Worm (Caenorhabditis elegans) whole organism, midembryonic: ENCODE data around the gene B0416.4.

Experiments used
- T22C8.4 ChIP-seq: fragments of 200-800 bp; sonication (Bioruptor generic); IDR thresholded peaks from 2 replicates; pipeline ENCODE4 v1.3.6; 2022; ENCODE audit warnings: missing genetic modification characterization, missing compliant biosample characterization
- cog-1 ChIP-seq: sonication (generic microtip); optimal IDR thresholded peaks from 2 replicates; lab custom pipeline; 2016; ENCODE audit warnings: missing genetic modification characterization, missing compliant biosample characterization
- flt-1 ChIP-seq: fragments of 200-800 bp; sonication (Bioruptor generic); IDR thresholded peaks from 2 replicates; pipeline ENCODE4 v1.3.6; 2022; ENCODE audit warnings: missing genetic modification characterization, missing compliant biosample characterization
- klf-2 ChIP-seq: fragments of 200-800 bp; sonication (Bioruptor generic); conservative IDR thresholded peaks from 2 replicates; pipeline ENCODE4 v1.3.6; 2022; ENCODE audit warnings: missing genetic modification reagents, missing genetic modification characterization, missing compliant biosample characterization
- med-1 ChIP-seq: sonication (generic microtip); optimal IDR thresholded peaks from 2 replicates; lab custom pipeline; 2017; ENCODE audit warnings: missing genetic modification characterization, mild to moderate bottlenecking, missing compliant biosample characterization, antibody characterized with exemption, missing genetic modification reagents; ENCODE audit not compliant: insufficient read depth
- ref-1 ChIP-seq: fragments of 200-800 bp; sonication (Bioruptor generic); conservative IDR thresholded peaks from 2 replicates; pipeline ENCODE4 v1.3.6; 2022; ENCODE audit warnings: missing genetic modification reagents, missing genetic modification characterization, missing compliant biosample characterization
- tab-1 ChIP-seq: fragments of 200-800 bp; sonication (Bioruptor generic); IDR thresholded peaks from 2 replicates; pipeline ENCODE4 v1.3.6; 2022; ENCODE audit warnings: missing genetic modification characterization, missing compliant biosample characterization
- ztf-23 ChIP-seq: fragments of 200-800 bp; sonication (Bioruptor generic); IDR thresholded peaks from 2 replicates; pipeline ENCODE4 v1.3.6; 2022; ENCODE audit warnings: missing genetic modification reagents, missing genetic modification characterization, missing compliant biosample characterization
- ztf-29 ChIP-seq: fragments of 200-800 bp; sonication (Bioruptor generic); IDR thresholded peaks from 2 replicates; pipeline ENCODE4 v1.3.6; 2022; ENCODE audit warnings: missing genetic modification reagents, missing genetic modification characterization, missing compliant biosample characterization

Gene B0416.4

ce11 chrX:9243257-9243656 is 35.5 kb upstream of the B0416.4 start, which contains the start of gene gpa-12:
TSS of gene gpa-12 (plus strand) at chrX:9243557.
- no peak for TF ChIP-seq ztf-23
- TF ChIP-seq flt-1: no peak
- no peak for TF ChIP-seq klf-2 (GFP tag; lab: Robert Waterston, UW)
- no peak for TF ChIP-seq T22C8.4 (GFP tag; lab: Robert Waterston, UW)
- no peak for TF ChIP-seq med-1 (GFP tag; lab: Kevin White, UChicago)
- TF ChIP-seq cog-1 (tag; lab: Kevin White, UChicago): no peak
- TF ChIP-seq tab-1 (GFP tag; lab: Robert Waterston, UW): no peak
- TF ChIP-seq ztf-29 (GFP tag; lab: Robert Waterston, UW): no peak
- no peak for TF ChIP-seq ref-1 (GFP tag; lab: Robert Waterston, UW)

DNA sequence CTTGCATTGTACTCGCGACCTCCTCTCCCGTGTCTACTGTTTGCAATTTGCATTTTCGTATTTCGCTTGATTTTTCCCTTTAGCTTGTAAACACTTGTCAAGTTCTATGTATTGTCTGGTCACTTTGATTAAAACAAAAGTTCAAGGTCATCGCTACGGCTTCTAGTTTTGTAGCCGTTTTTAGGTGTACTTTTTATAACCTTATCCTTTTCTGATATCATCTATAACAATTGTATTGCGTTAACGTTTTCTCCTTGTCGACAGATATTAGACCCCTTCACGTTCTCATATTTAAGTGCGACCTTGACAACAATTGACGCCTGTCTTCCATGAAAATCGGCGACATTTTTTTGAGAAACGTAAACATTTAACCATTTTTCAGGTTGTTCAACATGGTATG is 32.1 kb upstream of the B0416.4 start:
- TF ChIP-seq flt-1 (no peak), ref-1 (GFP tag; lab: Robert Waterston, UW) (no peak), ztf-29 (GFP tag; lab: Robert Waterston, UW) (no peak), T22C8.4 (GFP tag; lab: Robert Waterston, UW) (no peak), ztf-23 (no peak), klf-2 (GFP tag; lab: Robert Waterston, UW) (no peak), med-1 (GFP tag; lab: Kevin White, UChicago) (no peak), cog-1 (tag; lab: Kevin White, UChicago) (no peak), tab-1 (GFP tag; lab: Robert Waterston, UW) (no peak)

- TF ChIP-seq ztf-23 (no peak), ref-1 (GFP tag; lab: Robert Waterston, UW) (no peak)
Measured at ce11 chrX:9248083-9248805, 30.5 kb upstream of the B0416.4 start.

DNA sequence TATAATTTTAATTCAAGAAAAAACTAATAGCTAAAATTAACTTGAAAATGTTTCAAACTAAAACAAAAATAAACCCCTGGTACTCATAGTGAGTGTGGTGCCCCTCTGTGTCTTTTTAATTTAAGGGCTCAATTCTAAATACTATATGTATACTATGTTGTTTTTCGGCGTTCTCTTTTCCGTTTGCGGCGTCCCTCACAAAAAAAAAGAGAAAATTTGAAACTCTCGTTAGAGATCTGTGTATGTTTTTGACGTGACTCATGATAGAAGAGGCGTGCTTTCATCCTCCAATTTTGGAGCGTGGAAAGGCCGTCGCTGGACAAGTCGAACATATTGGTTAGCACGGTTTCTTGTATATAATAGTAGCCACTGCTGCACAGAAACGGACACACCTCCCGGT is 27.3 kb upstream of the B0416.4 start, which contains the start of gene pes-8:
pes-8 (plus strand) TSS at position 301 of the 400 bp plus-strand sequence.
- TF ChIP-seq med-1 (GFP tag; lab: Kevin White, UChicago) (no peak), cog-1 (tag; lab: Kevin White, UChicago) (no peak), flt-1 (no peak), T22C8.4 (GFP tag; lab: Robert Waterston, UW) (no peak), klf-2 (GFP tag; lab: Robert Waterston, UW) (no peak), tab-1 (GFP tag; lab: Robert Waterston, UW) (no peak), ref-1 (GFP tag; lab: Robert Waterston, UW) (no peak), ztf-29 (GFP tag; lab: Robert Waterston, UW) (no peak), ztf-23 (no peak)

- no peak for TF ChIP-seq ref-1 (GFP tag; lab: Robert Waterston, UW)
- no peak for TF ChIP-seq cog-1 (tag; lab: Kevin White, UChicago)
- no peak for TF ChIP-seq flt-1
- no peak for TF ChIP-seq klf-2 (GFP tag; lab: Robert Waterston, UW)
- no peak for TF ChIP-seq ztf-29 (GFP tag; lab: Robert Waterston, UW)
- no peak for TF ChIP-seq T22C8.4 (GFP tag; lab: Robert Waterston, UW)
- no peak for TF ChIP-seq med-1 (GFP tag; lab: Kevin White, UChicago)
- no peak for TF ChIP-seq ztf-23
- TF ChIP-seq tab-1 (GFP tag; lab: Robert Waterston, UW): no peak
Measured at ce11 chrX:9255993-9256392, 22.8 kb upstream of the B0416.4 start.

ce11 chrX:9259552-9259951 is 19.2 kb upstream of the B0416.4 start, which contains the start of gene F18G5.1:
TSS of gene F18G5.1 (plus strand) at chrX:9259852.
- no peak for TF ChIP-seq ztf-29 (GFP tag; lab: Robert Waterston, UW)
- no peak for TF ChIP-seq cog-1 (tag; lab: Kevin White, UChicago)
- TF ChIP-seq klf-2 (GFP tag; lab: Robert Waterston, UW): no peak
- no peak for TF ChIP-seq tab-1 (GFP tag; lab: Robert Waterston, UW)
- no peak for TF ChIP-seq med-1 (GFP tag; lab: Kevin White, UChicago)
- no peak for TF ChIP-seq flt-1
- TF ChIP-seq ref-1 (GFP tag; lab: Robert Waterston, UW): no peak
- TF ChIP-seq T22C8.4 (GFP tag; lab: Robert Waterston, UW): no peak
- TF ChIP-seq ztf-23: no peak

DNA sequence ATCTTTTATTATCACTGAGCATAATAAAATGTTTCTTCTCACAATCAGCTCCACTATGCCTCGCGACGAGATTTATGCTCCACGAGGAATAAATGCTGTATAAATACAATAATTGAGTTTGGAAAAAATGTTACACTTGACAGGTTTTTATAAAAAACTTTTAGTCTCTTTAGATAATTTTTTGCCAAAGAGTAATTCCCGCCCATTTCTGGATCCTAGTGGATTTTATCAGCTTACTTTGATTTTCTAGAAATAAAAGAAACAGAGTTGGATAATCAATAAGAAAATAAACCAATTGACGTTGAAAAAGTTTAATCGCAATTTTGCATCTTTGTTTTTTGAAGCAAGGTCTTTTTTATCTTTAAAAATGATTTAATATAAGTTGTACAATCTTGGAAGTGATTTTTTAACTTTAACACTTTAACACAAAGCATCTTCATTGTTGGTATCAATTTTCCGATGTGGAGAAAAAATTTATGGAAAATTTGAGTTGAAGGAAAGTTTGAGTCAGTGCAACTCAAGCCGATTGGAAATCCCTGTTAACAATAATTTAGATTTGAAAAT is 17.0 kb upstream of the B0416.4 start:
- TF ChIP-seq tab-1 (GFP tag; lab: Robert Waterston, UW) (no peak), flt-1 (no peak), cog-1 (tag; lab: Kevin White, UChicago) (no peak), T22C8.4 (GFP tag; lab: Robert Waterston, UW) (no peak), ztf-29 (GFP tag; lab: Robert Waterston, UW) (no peak), klf-2 (GFP tag; lab: Robert Waterston, UW) (no peak)

ce11 chrX:9264231-9264630 is 14.5 kb upstream of the B0416.4 start, which contains the start of gene F18G5.6:
TSS of gene F18G5.6 (minus strand) at chrX:9264331.
- TF ChIP-seq ztf-23 (no peak), ref-1 (GFP tag; lab: Robert Waterston, UW) (no peak), tab-1 (GFP tag; lab: Robert Waterston, UW) (no peak), med-1 (GFP tag; lab: Kevin White, UChicago) (no peak), ztf-29 (GFP tag; lab: Robert Waterston, UW) (no peak), flt-1 (no peak), klf-2 (GFP tag; lab: Robert Waterston, UW) (no peak), T22C8.4 (GFP tag; lab: Robert Waterston, UW) (no peak), cog-1 (tag; lab: Kevin White, UChicago) (no peak)

DNA sequence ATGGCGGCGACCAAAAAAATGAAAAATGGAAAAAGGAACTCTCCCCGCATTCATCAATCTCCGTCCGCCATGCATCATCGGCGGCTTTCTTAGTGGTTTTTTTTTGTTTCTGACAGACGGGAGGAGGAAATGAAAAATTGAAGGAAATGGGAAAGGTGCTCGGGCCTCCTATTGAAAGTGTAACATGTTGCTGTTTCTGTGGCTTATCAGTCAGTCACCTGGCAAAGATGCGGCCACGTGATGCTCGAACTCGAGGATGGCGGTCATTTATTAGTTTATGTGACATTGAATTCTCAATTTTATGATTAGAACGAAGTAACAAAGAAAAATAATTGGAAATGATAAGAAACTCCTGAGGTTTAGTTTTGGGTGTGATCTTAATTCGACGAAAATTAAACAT is 14.1 kb upstream of the B0416.4 start:
- TF ChIP-seq flt-1 (no peak), T22C8.4 (GFP tag; lab: Robert Waterston, UW) (no peak), ztf-23 (no peak), med-1 (GFP tag; lab: Kevin White, UChicago) (no peak), tab-1 (GFP tag; lab: Robert Waterston, UW) (no peak), ref-1 (GFP tag; lab: Robert Waterston, UW) (no peak), klf-2 (GFP tag; lab: Robert Waterston, UW) (no peak), ztf-29 (GFP tag; lab: Robert Waterston, UW) (no peak), cog-1 (tag; lab: Kevin White, UChicago) (no peak)
